Worm (Caenorhabditis elegans) whole organism, L4 larva: ENCODE measurements around the gene Y39E4B.6.

ENCODE experiments used
- Y75B8A.6 ChIP-seq: fragments of 200-800 bp; sonication (Bioruptor generic); IDR thresholded peaks from 2 replicates; pipeline ENCODE4 v1.3.6; 2022; ENCODE audit warnings: missing genetic modification reagents, missing genetic modification characterization, missing compliant biosample characterization
- ZK546.5 ChIP-seq, 2 experiments: sonication (generic microtip); optimal IDR thresholded peaks; 2 replicates each; lab custom pipeline; 2017; ENCODE audit warnings: missing biosample characterization in 2 of 2, missing genetic modification characterization in 2 of 2
- aha-1 ChIP-seq: fragments of 150-350 bp; peaks from one replicate; lab custom pipeline; 2014; ENCODE audit warnings: missing biosample characterization, missing genetic modification characterization
- aly-2 ChIP-seq: sonication (generic microtip); optimal IDR thresholded peaks from 2 replicates; lab custom pipeline; 2018; ENCODE audit warnings: missing biosample characterization, missing genetic modification characterization
- arid-1 ChIP-seq: fragments of 200-800 bp; sonication (Bioruptor generic); conservative IDR thresholded peaks from 2 replicates; pipeline ENCODE4 v1.3.6; 2022; ENCODE audit warnings: missing genetic modification reagents, missing genetic modification characterization, missing compliant biosample characterization
- ceh-20 ChIP-seq: fragments of 200-800 bp; sonication (Bioruptor generic); IDR thresholded peaks from 2 replicates; pipeline ENCODE4 v1.3.6; 2022; ENCODE audit warnings: missing genetic modification reagents, missing genetic modification characterization, missing compliant biosample characterization
- ceh-44 ChIP-seq: fragments of 200-800 bp; sonication (Bioruptor generic); IDR thresholded peaks from 2 replicates; pipeline ENCODE4 v1.3.6; 2022; ENCODE audit warnings: missing genetic modification reagents, missing genetic modification characterization, missing compliant biosample characterization
- dmd-6 ChIP-seq: fragments of 200-800 bp; sonication (Bioruptor generic); IDR thresholded peaks from 2 replicates; pipeline ENCODE4 v1.3.6; 2022; ENCODE audit warnings: missing genetic modification reagents, missing genetic modification characterization, missing compliant biosample characterization
- dpl-1 ChIP-seq: fragments of 150-350 bp; optimal IDR thresholded peaks from 2 replicates; lab custom pipeline; 2014; ENCODE audit warnings: missing biosample characterization, missing genetic modification reagents, missing genetic modification characterization
- duxl-1 ChIP-seq: sonication (generic microtip); optimal IDR thresholded peaks from 2 replicates; lab custom pipeline; 2016; ENCODE audit warnings: mild to moderate bottlenecking, missing genetic modification characterization, moderate library complexity, missing compliant biosample characterization; ENCODE audit not compliant: poor library complexity
- egl-27 ChIP-seq: sonication (generic microtip); optimal IDR thresholded peaks from 3 replicates; lab custom pipeline; 2017; ENCODE audit warnings: missing biosample characterization, missing genetic modification reagents, missing genetic modification characterization
- fos-1 ChIP-seq: fragments of 150-350 bp; optimal IDR thresholded peaks from 2 replicates; lab custom pipeline; 2014; ENCODE audit warnings: missing biosample characterization, missing genetic modification characterization
- hif-1 ChIP-seq, 2 experiments: sonication (generic microtip); optimal IDR thresholded peaks; 2 replicates each; lab custom pipeline; 2016 to 2017; ENCODE audit warnings: missing compliant biosample characterization in 2 of 2, missing genetic modification characterization in 2 of 2, missing genetic modification reagents in 2 of 2, missing genotype in 2 of 2, mild to moderate bottlenecking in 1 of 2
- hlh-11 ChIP-seq: fragments of 200-800 bp; sonication (Bioruptor generic); optimal IDR thresholded peaks from 2 replicates; lab custom pipeline; 2018; ENCODE audit warnings: mild to moderate bottlenecking, missing genetic modification characterization, missing compliant biosample characterization
- hlh-30 ChIP-seq: sonication (generic microtip); optimal IDR thresholded peaks from 2 replicates; lab custom pipeline; 2017; ENCODE audit warnings: antibody characterized with exemption, mild to moderate bottlenecking, missing genetic modification characterization, missing compliant biosample characterization; ENCODE audit not compliant: insufficient read depth
- hmg-1.1 ChIP-seq: fragments of 200-800 bp; sonication (Bioruptor generic); IDR thresholded peaks from 2 replicates; pipeline ENCODE4 v1.3.6; 2022; ENCODE audit warnings: missing genetic modification reagents, missing genetic modification characterization, missing compliant biosample characterization
- jun-1 ChIP-seq: fragments of 150-350 bp; optimal IDR thresholded peaks from 2 replicates; lab custom pipeline; 2014; ENCODE audit warnings: missing biosample characterization, missing genetic modification reagents, missing genetic modification characterization
- lin-29 ChIP-seq: fragments of 200-800 bp; sonication (Bioruptor generic); IDR thresholded peaks from 2 replicates; pipeline ENCODE4 v1.3.6; 2022; ENCODE audit warnings: missing genetic modification reagents, missing genetic modification characterization, missing compliant biosample characterization
- lin-39 ChIP-seq: fragments of 150-350 bp; optimal IDR thresholded peaks from 2 replicates; lab custom pipeline; 2014; ENCODE audit warnings: missing biosample characterization, missing genetic modification reagents, missing genetic modification characterization
- madf-5 ChIP-seq, 2 experiments: fragments of 200-800 bp; sonication (Bioruptor generic); IDR thresholded peaks; 2 replicates each; pipeline ENCODE4 v1.3.6; 2022; ENCODE audit warnings: missing compliant biosample characterization in 2 of 2, missing genetic modification characterization in 2 of 2
- madf-9 ChIP-seq: fragments of 200-800 bp; sonication (Bioruptor generic); conservative IDR thresholded peaks from 2 replicates; pipeline ENCODE4 v1.3.6; 2022; ENCODE audit warnings: missing genetic modification reagents, missing genetic modification characterization, missing compliant biosample characterization
- mes-2 ChIP-seq: sonication (generic microtip); optimal IDR thresholded peaks from 2 replicates; lab custom pipeline; 2016; ENCODE audit warnings: missing genotype, mild to moderate bottlenecking, missing genetic modification characterization, missing compliant biosample characterization; ENCODE audit not compliant: poor library complexity, severe bottlenecking
- nhr-111 ChIP-seq: fragments of 200-800 bp; sonication (Bioruptor generic); optimal IDR thresholded peaks from 2 replicates; lab custom pipeline; 2018; ENCODE audit warnings: mild to moderate bottlenecking, missing genetic modification characterization, missing compliant biosample characterization
- nhr-28 ChIP-seq: fragments of 150-350 bp; optimal IDR thresholded peaks from 2 replicates; lab custom pipeline; 2014; ENCODE audit warnings: missing biosample characterization, missing genetic modification characterization
- nhr-48 ChIP-seq: sonication (generic microtip); optimal IDR thresholded peaks from 2 replicates; lab custom pipeline; 2016; ENCODE audit warnings: mild to moderate bottlenecking, missing genetic modification characterization, missing compliant biosample characterization
- rbr-2 ChIP-seq: sonication (generic microtip); optimal IDR thresholded peaks from 2 replicates; lab custom pipeline; 2016; ENCODE audit warnings: missing genotype, missing genetic modification characterization, missing compliant biosample characterization
- sdz-12 ChIP-seq: fragments of 200-800 bp; sonication (Bioruptor generic); optimal IDR thresholded peaks from 2 replicates; lab custom pipeline; 2018; ENCODE audit warnings: mild to moderate bottlenecking, missing genetic modification characterization, missing compliant biosample characterization
- snpc-1.2 ChIP-seq: fragments of 200-800 bp; sonication (Bioruptor generic); IDR thresholded peaks from 2 replicates; pipeline ENCODE4 v1.3.6; 2022; ENCODE audit warnings: missing genetic modification reagents, missing genetic modification characterization, missing compliant biosample characterization
- spr-3 ChIP-seq: fragments of 200-800 bp; sonication (Bioruptor generic); optimal IDR thresholded peaks from 2 replicates; lab custom pipeline; 2018; ENCODE audit warnings: mild to moderate bottlenecking, missing genetic modification characterization, missing compliant biosample characterization
- tag-97 ChIP-seq: fragments of 200-800 bp; sonication (Bioruptor generic); IDR thresholded peaks from 2 replicates; pipeline ENCODE4 v1.3.6; 2022; ENCODE audit warnings: missing genetic modification characterization, missing compliant biosample characterization
- unc-62 ChIP-seq, 3 experiments: fragments of 150-350 bp in 1 of 3; sonication (generic microtip); optimal IDR thresholded peaks in 2 of 3; peaks in 1 of 3; 1 replicate in 1 of 3; 2 replicates in 2 of 3; lab custom pipeline; 2014 to 2017; ENCODE audit warnings: missing biosample characterization in 3 of 3, missing genetic modification characterization in 3 of 3, missing genetic modification reagents in 3 of 3, missing genotype in 1 of 3
- zip-2 ChIP-seq: fragments of 150-350 bp; optimal IDR thresholded peaks from 2 replicates; lab custom pipeline; 2014; ENCODE audit warnings: missing biosample characterization, missing genetic modification characterization

The Y39E4B.6 gene

DNA sequence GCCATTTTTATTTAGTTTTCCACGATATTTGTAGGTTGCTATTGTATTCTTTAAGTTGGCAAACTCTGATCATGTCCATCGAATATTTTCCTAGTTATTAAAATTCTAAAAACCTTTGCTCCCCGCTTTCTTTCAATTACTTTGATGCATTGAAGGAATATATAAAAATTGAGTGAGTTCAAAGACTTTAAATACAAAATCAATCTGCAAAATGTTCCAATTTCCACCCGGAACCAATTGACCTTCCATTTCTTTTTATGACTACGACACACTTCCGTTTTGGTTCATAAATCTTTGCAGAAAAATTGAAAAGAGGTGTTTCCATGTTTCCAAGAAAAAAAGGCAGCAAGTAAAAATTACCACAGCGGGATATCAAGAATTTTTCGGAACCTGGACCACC is 30.8 kb upstream of the Y39E4B.6 start, which contains the start of gene F54F12.2:
TSS of gene F54F12.2 (plus strand) at position 301 of the 400 bp plus-strand sequence.
- TF ChIP-seq snpc-1.2 (GFP tag; lab: Robert Waterston, UW), result no peak
- TF ChIP-seq dpl-1 (GFP tag; lab: Kevin White, UChicago), result no peak
- TF ChIP-seq spr-3 (GFP tag; lab: Kevin White, UChicago), result no peak
- no peak for TF ChIP-seq madf-5 (GFP tag; IDR thresholded peaks at IDR 0.05; lab: Robert Waterston, UW)
- no peak for TF ChIP-seq arid-1 (GFP tag; lab: Robert Waterston, UW)
- TF ChIP-seq Y75B8A.6 (GFP tag; lab: Robert Waterston, UW), result no peak
- no peak for TF ChIP-seq lin-39 (tag; lab: Kevin White, UChicago)
- no peak for TF ChIP-seq aly-2
- TF ChIP-seq mes-2 (tag; lab: Kevin White, UChicago), result no peak
- TF ChIP-seq rbr-2 (tag; lab: Kevin White, UChicago), result no peak
- no peak for TF ChIP-seq madf-9 (GFP tag; lab: Robert Waterston, UW)
- TF ChIP-seq jun-1, result no peak
- no peak for TF ChIP-seq fos-1

DNA sequence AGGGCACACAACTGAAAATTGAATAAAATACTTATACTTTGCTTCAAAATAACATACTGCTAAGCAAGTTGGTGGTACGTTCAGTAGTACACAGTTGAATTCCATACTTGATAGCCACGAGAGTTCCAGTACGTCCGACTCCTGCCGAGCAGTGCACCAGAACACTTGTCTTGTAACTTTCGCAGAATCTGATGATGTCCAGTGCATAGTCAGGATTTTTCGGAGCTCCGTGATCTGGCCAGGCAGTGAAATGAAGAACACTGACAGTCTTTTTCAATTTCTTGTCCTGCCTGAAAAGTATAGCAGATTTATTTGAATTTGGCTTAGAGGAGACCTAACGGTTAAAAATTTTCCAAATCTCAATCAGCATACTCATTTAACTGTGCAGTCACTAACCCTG is 20.6 kb upstream of the Y39E4B.6 start:
- peak in 1 of 2 experiments; percentile 94 for TF ChIP-seq unc-62 (GFP tag; optimal IDR thresholded peaks at IDR 0.05 in 1 of 2; lab: Kevin White, UChicago)
- no peak for TF ChIP-seq unc-62 (tag; optimal IDR thresholded peaks at IDR 0.05; lab: Kevin White, UChicago)
- no peak for TF ChIP-seq tag-97 (GFP tag; lab: Robert Waterston, UW)
- TF ChIP-seq rbr-2 (tag; lab: Kevin White, UChicago), result no peak
- TF ChIP-seq, all 104 proteins: peak for 1

DNA sequence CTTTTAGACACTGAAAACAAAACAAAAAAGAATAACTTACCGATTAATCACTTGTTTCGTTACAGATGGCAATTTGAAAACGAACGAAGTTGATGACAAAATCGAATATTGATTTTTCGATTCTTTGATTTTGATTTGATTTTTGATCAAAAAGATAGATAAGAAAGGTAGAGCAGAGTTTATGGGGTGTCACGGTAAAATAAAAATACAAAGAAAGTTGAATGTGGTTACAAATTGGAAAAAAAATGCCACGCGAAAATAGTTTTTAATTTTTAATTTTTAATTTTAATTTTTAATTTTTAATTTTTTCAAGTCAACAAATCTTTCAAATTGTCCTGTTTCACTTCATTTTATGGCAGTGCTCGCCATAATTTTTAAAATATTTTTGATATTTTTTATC is 15.2 kb upstream of the Y39E4B.6 start, which contains the start of gene F54F12.1:
TSS of gene F54F12.1 (minus strand) at position 101 of the 400 bp plus-strand sequence.
- no peak for TF ChIP-seq mes-2 (tag; lab: Kevin White, UChicago)
- no peak for TF ChIP-seq nhr-111 (GFP tag; lab: Kevin White, UChicago)
- TF ChIP-seq duxl-1 (tag; lab: Kevin White, UChicago), result no peak
- TF ChIP-seq dmd-6 (GFP tag; lab: Robert Waterston, UW), result no peak
- TF ChIP-seq hlh-11 (tag; lab: Kevin White, UChicago), result no peak
- TF ChIP-seq zip-2, result no peak
- TF ChIP-seq ceh-20 (GFP tag; lab: Robert Waterston, UW), result no peak

DNA sequence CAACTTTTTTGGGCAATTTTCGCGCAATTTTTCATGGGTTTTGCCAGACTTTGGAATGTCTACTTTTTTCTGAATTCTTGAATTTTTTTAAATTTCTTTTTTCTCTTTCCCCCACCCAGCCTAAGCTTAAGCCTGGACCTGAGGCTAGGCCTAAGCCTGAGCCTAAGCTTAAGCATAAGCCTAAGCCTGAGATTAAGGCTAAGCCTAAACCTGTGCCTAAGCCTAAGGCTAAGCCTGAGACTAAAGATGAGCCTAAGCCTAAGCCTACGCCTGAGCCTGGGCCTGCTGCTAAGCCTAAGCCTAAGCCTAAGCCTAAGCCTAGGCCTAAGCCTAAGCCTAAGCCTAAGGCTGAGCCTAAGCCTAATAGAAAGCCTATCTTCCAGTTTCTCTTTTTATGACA is 14.3 kb upstream of the Y39E4B.6 start:
- TF ChIP-seq hmg-1.1 (GFP tag; lab: Robert Waterston, UW) (no peak), unc-62 (GFP tag; optimal IDR thresholded peaks at IDR 0.05 in 1 of 2; lab: Kevin White, UChicago) (peak in 1 of 2 experiments; percentile 1), unc-62 (tag; optimal IDR thresholded peaks at IDR 0.05; lab: Kevin White, UChicago) (no peak)

DNA sequence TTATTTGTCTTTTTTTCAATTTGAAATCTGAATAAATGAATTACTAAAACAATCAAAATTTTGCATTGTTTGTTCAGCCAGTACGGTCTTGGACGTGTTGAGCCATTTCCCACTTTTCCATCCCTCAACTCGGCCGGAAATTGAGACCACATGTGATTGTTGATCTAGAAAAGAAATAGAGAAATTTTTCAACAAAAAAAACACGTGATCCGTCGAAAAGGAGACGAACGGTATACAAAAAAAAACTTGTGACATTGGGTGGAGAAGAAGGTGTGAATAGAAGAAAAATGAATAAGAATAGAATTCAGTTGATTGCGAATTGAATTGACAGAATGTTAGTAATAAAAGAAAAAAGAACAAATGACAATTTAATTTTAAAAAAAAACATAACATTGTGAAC is 13.8 kb upstream of the Y39E4B.6 start:
- TF ChIP-seq lin-29 (GFP tag; lab: Robert Waterston, UW), result no peak
- peak; percentile 16 for TF ChIP-seq hlh-11 (tag; lab: Kevin White, UChicago)
- no peak for TF ChIP-seq nhr-48 (tag; lab: Kevin White, UChicago)
- no peak for TF ChIP-seq hif-1 (tag; optimal IDR thresholded peaks at IDR 0.05; lab: Kevin White, UChicago)
- TF ChIP-seq dmd-6 (GFP tag; lab: Robert Waterston, UW), result peak; percentile 10; the same call in 1 of the 2 replicates
- TF ChIP-seq ceh-44 (GFP tag; lab: Robert Waterston, UW), result no peak
- peak; percentile 85 for TF ChIP-seq aha-1
- no peak for TF ChIP-seq egl-27 (tag; lab: Kevin White, UChicago)
- peak; percentile 7 for TF ChIP-seq nhr-28 (tag; lab: Kevin White, UChicago)
- TF ChIP-seq sdz-12 (GFP tag; lab: Kevin White, UChicago), result no peak
- peak; percentile 80 for TF ChIP-seq hlh-30 (tag; lab: Kevin White, UChicago)
- TF ChIP-seq ZK546.5 (tag; optimal IDR thresholded peaks at IDR 0.05; lab: Kevin White, UChicago), result no peak
- TF ChIP-seq, all 104 proteins: peak for 5
